Worm (Caenorhabditis elegans) whole organism, late embryonic: ENCODE data around the gene snf-5.

ENCODE experiments used
- ceh-48 ChIP-seq: sonication (generic microtip); optimal IDR thresholded peaks from 2 replicates; lab custom pipeline; 2016; ENCODE audit warnings: missing genetic modification characterization, inconsistent platforms, missing compliant biosample characterization
- gmeb-2 ChIP-seq: sonication (generic microtip); optimal IDR thresholded peaks from 2 replicates; lab custom pipeline; 2016; ENCODE audit warnings: missing genetic modification characterization, inconsistent platforms, missing compliant biosample characterization
- mec-3 ChIP-seq: sonication (generic microtip); optimal IDR thresholded peaks from 2 replicates; lab custom pipeline; 2016; ENCODE audit warnings: borderline replicate concordance, missing genetic modification characterization, missing compliant biosample characterization
- nfya-1 ChIP-seq: sonication (generic microtip); optimal IDR thresholded peaks from 2 replicates; lab custom pipeline; 2017; ENCODE audit warnings: missing genetic modification characterization, mild to moderate bottlenecking, missing compliant biosample characterization, antibody characterized with exemption, moderate library complexity
- nhr-11 ChIP-seq: fragments of 150-350 bp; optimal IDR thresholded peaks from 2 replicates; lab custom pipeline; 2014; ENCODE audit warnings: missing biosample characterization, missing genetic modification characterization
- pqm-1 ChIP-seq: sonication (generic microtip); optimal IDR thresholded peaks from 2 replicates; lab custom pipeline; 2016; ENCODE audit warnings: missing genetic modification characterization, missing compliant biosample characterization
- rnt-1 ChIP-seq: sonication (generic microtip); optimal IDR thresholded peaks from 2 replicates; lab custom pipeline; 2016; ENCODE audit warnings: missing genetic modification characterization, missing compliant biosample characterization

ce11 chrII:12896666-12897065, 31.1 kb upstream of the snf-5 start:
- TF ChIP-seq gmeb-2 (tag; lab: Kevin White, UChicago) = no peak
- TF ChIP-seq pqm-1 = no peak
- TF ChIP-seq nfya-1 = no peak
- no peak for TF ChIP-seq ceh-48 (tag; lab: Kevin White, UChicago)
- TF ChIP-seq nhr-11 (tag; lab: Kevin White, UChicago) = no peak
- TF ChIP-seq rnt-1 (tag; lab: Kevin White, UChicago) = no peak
- TF ChIP-seq mec-3 (tag; lab: Kevin White, UChicago) = no peak
